Worm (Caenorhabditis elegans) whole organism, L1 larva: Measurements from ENCODE around the gene Y25C1A.6.

Source experiments
- C16A3.4 ChIP-seq: fragments of 150-350 bp; optimal IDR thresholded peaks from 2 replicates; lab custom pipeline; 2014; ENCODE audit warnings: missing biosample characterization, missing genetic modification characterization
- F16B12.6 ChIP-seq: fragments of 150-350 bp; optimal IDR thresholded peaks from 2 replicates; lab custom pipeline; 2014; ENCODE audit warnings: missing biosample characterization, missing genetic modification characterization
- Y116A8C.19 ChIP-seq: sonication (generic microtip); optimal IDR thresholded peaks from 2 replicates; lab custom pipeline; 2016; ENCODE audit warnings: missing compliant biosample characterization, missing genetic modification characterization, borderline replicate concordance
- alr-1 ChIP-seq: fragments of 200-800 bp; sonication (Bioruptor generic); optimal IDR thresholded peaks from 2 replicates; lab custom pipeline; 2018; ENCODE audit warnings: borderline replicate concordance, mild to moderate bottlenecking, missing genetic modification characterization, missing compliant biosample characterization
- aly-2 ChIP-seq: fragments of 150-350 bp; optimal IDR thresholded peaks from 2 replicates; lab custom pipeline; 2014; ENCODE audit warnings: missing biosample characterization, missing genetic modification characterization
- ceh-63 ChIP-seq: fragments of 200-800 bp; sonication (Bioruptor generic); optimal IDR thresholded peaks from 2 replicates; lab custom pipeline; 2018; ENCODE audit warnings: mild to moderate bottlenecking, missing genetic modification characterization, missing compliant biosample characterization
- ceh-82 ChIP-seq, 3 experiments: fragments of 150-350 bp in 1 of 3; sonication (generic microtip) in 2 of 3; optimal IDR thresholded peaks; 2 replicates each; lab custom pipeline; 2014 to 2017; ENCODE audit warnings: missing biosample characterization in 3 of 3, missing genetic modification characterization in 3 of 3
- ceh-88 ChIP-seq: fragments of 200-800 bp; sonication (Bioruptor generic); IDR thresholded peaks from 2 replicates; pipeline ENCODE4 v1.3.6; 2022; ENCODE audit warnings: missing genetic modification characterization, missing compliant biosample characterization
- ceh-90 ChIP-seq: sonication (generic microtip); optimal IDR thresholded peaks from 2 replicates; lab custom pipeline; 2016; ENCODE audit warnings: missing genetic modification characterization, missing compliant biosample characterization
- dsc-1 ChIP-seq: sonication (generic microtip); optimal IDR thresholded peaks from 2 replicates; lab custom pipeline; 2016; ENCODE audit warnings: mild to moderate bottlenecking, missing genetic modification characterization, missing compliant biosample characterization
- efl-1 ChIP-seq, 4 experiments: fragments of 150-350 bp; optimal IDR thresholded peaks in 3 of 4; peaks in 1 of 4; 1 replicate in 1 of 4; 2 replicates in 3 of 4; lab custom pipeline; 2014; ENCODE audit warnings: missing biosample characterization in 2 of 4, missing genetic modification characterization in 2 of 4, missing genetic modification reagents in 2 of 4
- efl-3 ChIP-seq: fragments of 200-800 bp; sonication (Bioruptor generic); optimal IDR thresholded peaks from 2 replicates; lab custom pipeline; 2018; ENCODE audit warnings: mild to moderate bottlenecking, missing genetic modification characterization, missing compliant biosample characterization
- elt-3 ChIP-seq, 6 experiments: fragments of 150-350 bp in 1 of 6; sonication (generic microtip); optimal IDR thresholded peaks; 2 replicates each; lab custom pipeline; 2017 to 2018; ENCODE audit warnings: missing biosample characterization in 6 of 6, missing genetic modification characterization in 6 of 6, inconsistent platforms in 1 of 6
- fkh-10 ChIP-seq: sonication (generic microtip); optimal IDR thresholded peaks from 2 replicates; lab custom pipeline; 2017; ENCODE audit warnings: missing biosample characterization, missing genetic modification reagents, missing genetic modification characterization
- fkh-4 ChIP-seq: sonication (generic microtip); optimal IDR thresholded peaks from 2 replicates; lab custom pipeline; 2016; ENCODE audit warnings: missing compliant biosample characterization, missing genetic modification characterization, borderline replicate concordance
- fos-1 ChIP-seq: fragments of 150-350 bp; optimal IDR thresholded peaks from 2 replicates; lab custom pipeline; 2014; ENCODE audit warnings: missing biosample characterization, missing genetic modification characterization
- grh-1 ChIP-seq: fragments of 200-800 bp; sonication (Bioruptor generic); IDR thresholded peaks from 2 replicates; pipeline ENCODE4 v1.3.6; 2022; ENCODE audit warnings: missing genetic modification reagents, missing genetic modification characterization, missing compliant biosample characterization
- hlh-17 ChIP-seq: fragments of 200-800 bp; sonication (Bioruptor generic); optimal IDR thresholded peaks from 2 replicates; lab custom pipeline; 2018; ENCODE audit warnings: missing genetic modification characterization, mild to moderate bottlenecking, missing compliant biosample characterization, moderate library complexity, borderline replicate concordance
- hlh-4 ChIP-seq: sonication (generic microtip); optimal IDR thresholded peaks from 2 replicates; lab custom pipeline; 2016; ENCODE audit warnings: mild to moderate bottlenecking, missing genetic modification characterization, missing compliant biosample characterization
- irx-1 ChIP-seq: sonication (generic microtip); optimal IDR thresholded peaks from 2 replicates; lab custom pipeline; 2016; ENCODE audit warnings: missing genetic modification characterization, missing compliant biosample characterization
- jun-1 ChIP-seq: fragments of 150-350 bp; optimal IDR thresholded peaks from 2 replicates; lab custom pipeline; 2014; ENCODE audit warnings: missing biosample characterization, missing genetic modification reagents, missing genetic modification characterization
- lin-13 ChIP-seq: fragments of 150-350 bp; optimal IDR thresholded peaks from 2 replicates; lab custom pipeline; 2014; ENCODE audit warnings: missing biosample characterization, missing genetic modification reagents, missing genetic modification characterization
- lin-15B ChIP-seq: fragments of 150-350 bp; sonication (generic microtip); optimal IDR thresholded peaks from 3 replicates; lab custom pipeline; 2014; ENCODE audit warnings: missing biosample characterization, missing genetic modification characterization
- lsy-2 ChIP-seq, 2 experiments: fragments of 150-350 bp; optimal IDR thresholded peaks; 2 replicates each; lab custom pipeline; 2014; ENCODE audit warnings: missing biosample characterization in 2 of 2, missing genetic modification characterization in 2 of 2
- mab-9 ChIP-seq: fragments of 200-800 bp; sonication (Bioruptor generic); IDR thresholded peaks from 2 replicates; pipeline ENCODE4 v1.3.6; 2022; ENCODE audit warnings: missing genetic modification reagents, missing genetic modification characterization, missing compliant biosample characterization
- mef-2 ChIP-seq: fragments of 150-350 bp; optimal IDR thresholded peaks from 2 replicates; lab custom pipeline; 2014; ENCODE audit warnings: missing biosample characterization, missing genetic modification characterization
- nhr-19 ChIP-seq: fragments of 200-800 bp; sonication (Bioruptor generic); conservative IDR thresholded peaks from 2 replicates; pipeline ENCODE4 v1.3.6; 2022; ENCODE audit warnings: missing genetic modification characterization, missing compliant biosample characterization
- nhr-28 ChIP-seq: fragments of 150-350 bp; optimal IDR thresholded peaks from 2 replicates; lab custom pipeline; 2014; ENCODE audit warnings: missing biosample characterization, missing genetic modification characterization
- nhr-76 ChIP-seq: sonication (generic microtip); optimal IDR thresholded peaks from 2 replicates; lab custom pipeline; 2017; ENCODE audit warnings: missing biosample characterization, missing genetic modification characterization
- nhr-77 ChIP-seq: fragments of 150-350 bp; optimal IDR thresholded peaks from 2 replicates; lab custom pipeline; 2014; ENCODE audit warnings: missing biosample characterization, missing genetic modification characterization
- nhr-85 ChIP-seq: sonication (generic microtip); peaks from one replicate; lab custom pipeline; 2016; ENCODE audit warnings: missing genetic modification characterization, inconsistent platforms, missing compliant biosample characterization
- pag-3 ChIP-seq: sonication (generic microtip); optimal IDR thresholded peaks from 2 replicates; lab custom pipeline; 2017; ENCODE audit warnings: missing genetic modification characterization, mild to moderate bottlenecking, missing compliant biosample characterization, antibody characterized with exemption, borderline replicate concordance; ENCODE audit not compliant: insufficient read depth
- pax-3 ChIP-seq: fragments of 200-800 bp; sonication (Bioruptor generic); optimal IDR thresholded peaks from 2 replicates; lab custom pipeline; 2018; ENCODE audit warnings: mild to moderate bottlenecking, missing genetic modification characterization, moderate library complexity, missing compliant biosample characterization
- swsn-7 ChIP-seq: sonication (generic microtip); optimal IDR thresholded peaks from 2 replicates; lab custom pipeline; 2016; ENCODE audit warnings: missing genetic modification characterization, missing compliant biosample characterization
- tlp-1 ChIP-seq: fragments of 150-350 bp; optimal IDR thresholded peaks from 2 replicates; lab custom pipeline; 2014; ENCODE audit warnings: missing biosample characterization, missing genetic modification characterization
- unc-62 ChIP-seq: fragments of 150-350 bp; optimal IDR thresholded peaks from 2 replicates; lab custom pipeline; 2014; ENCODE audit warnings: missing biosample characterization, missing genetic modification reagents, missing genetic modification characterization
- unc-86 ChIP-seq: sonication (generic microtip); optimal IDR thresholded peaks from 2 replicates; lab custom pipeline; 2016; ENCODE audit warnings: missing genetic modification characterization, missing compliant biosample characterization
- vab-15 ChIP-seq: sonication (generic microtip); optimal IDR thresholded peaks from 2 replicates; lab custom pipeline; 2017; ENCODE audit warnings: missing genotype, mild to moderate bottlenecking, missing genetic modification characterization, missing compliant biosample characterization
- zag-1 ChIP-seq: fragments of 150-350 bp; optimal IDR thresholded peaks from 2 replicates; lab custom pipeline; 2014; ENCODE audit warnings: missing biosample characterization, missing genetic modification characterization
- zip-4 ChIP-seq: fragments of 200-800 bp; sonication (Bioruptor generic); optimal IDR thresholded peaks from 2 replicates; lab custom pipeline; 2018; ENCODE audit warnings: mild to moderate bottlenecking, missing genetic modification characterization, moderate library complexity, missing compliant biosample characterization
- ztf-11 ChIP-seq, 2 experiments: sonication (generic microtip); optimal IDR thresholded peaks; 2 replicates each; lab custom pipeline; 2016 to 2017; ENCODE audit warnings: missing genetic modification characterization in 2 of 2, missing biosample characterization in 1 of 2, missing compliant biosample characterization in 1 of 2
- ztf-4 ChIP-seq: fragments of 150-350 bp; optimal IDR thresholded peaks from 2 replicates; lab custom pipeline; 2014; ENCODE audit warnings: missing biosample characterization, missing genetic modification characterization

The Y25C1A.6 gene

DNA sequence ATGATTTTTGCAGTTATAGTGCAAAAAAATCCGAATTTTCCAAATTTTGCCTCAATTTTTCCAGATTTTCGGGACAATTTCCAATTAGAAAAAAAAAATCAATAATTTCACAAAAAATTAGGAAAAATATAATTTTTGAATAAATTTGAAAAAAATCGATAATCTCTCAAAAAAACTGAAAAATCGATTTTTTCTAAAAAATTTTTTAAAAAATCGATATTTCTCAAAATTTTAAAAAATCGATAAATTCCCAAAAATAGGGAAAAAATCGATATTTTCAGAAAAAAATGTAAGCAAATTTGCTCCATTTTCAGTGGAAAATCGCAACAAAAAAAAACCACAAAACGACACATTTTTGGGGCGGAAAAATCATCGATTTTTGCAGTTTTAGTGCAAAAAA lies 7.0 kb downstream of the Y25C1A.6 start:
- TF ChIP-seq lin-15B (tag; lab: Kevin White, UChicago), result no peak
- TF ChIP-seq nhr-77 (tag; lab: Kevin White, UChicago), result no peak
- no peak for TF ChIP-seq unc-86 (tag; lab: Kevin White, UChicago)
- TF ChIP-seq hlh-4 (tag; lab: Kevin White, UChicago), result no peak
- no peak for TF ChIP-seq vab-15 (tag; lab: Kevin White, UChicago)
- TF ChIP-seq irx-1, result no peak
- TF ChIP-seq unc-62 (GFP tag; lab: Kevin White, UChicago), result no peak
- TF ChIP-seq nhr-28, result no peak
- no peak for TF ChIP-seq nhr-19
- no peak for TF ChIP-seq alr-1
- no peak for TF ChIP-seq lin-13 (GFP tag; lab: Kevin White, UChicago)
- no peak for TF ChIP-seq pag-3
- TF ChIP-seq ceh-63 (GFP tag; lab: Kevin White, UChicago), result no peak

DNA sequence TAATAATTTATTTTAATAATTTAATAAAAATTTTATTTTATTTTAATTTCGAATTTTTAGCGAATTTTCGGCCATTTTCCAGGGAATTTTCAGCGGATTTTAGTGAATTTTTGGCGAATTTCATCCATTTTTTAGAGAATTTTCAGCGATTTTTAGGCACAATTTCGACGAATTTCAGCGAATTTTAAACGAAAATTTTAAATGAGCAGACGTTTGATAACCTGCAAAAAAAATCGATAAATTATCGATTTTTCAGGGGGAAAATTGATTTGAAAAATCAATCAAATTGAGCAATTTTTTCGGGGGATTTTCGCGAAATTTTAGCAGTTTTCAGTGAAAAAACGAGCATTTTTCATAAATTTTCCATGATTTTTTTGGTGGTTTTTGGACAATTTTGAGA lies 7.8 kb downstream of the Y25C1A.6 start:
- no peak for TF ChIP-seq efl-1 (optimal IDR thresholded peaks at IDR 0.05; lab: Kevin White, UChicago)
- peak in 1 of 2 experiments; percentile 7 for TF ChIP-seq efl-1 (GFP tag; optimal IDR thresholded peaks at IDR 0.05 in 1 of 2; lab: Kevin White, UChicago)
- no peak for TF ChIP-seq aly-2 (tag; lab: Kevin White, UChicago)
- no peak for TF ChIP-seq F16B12.6 (tag; lab: Kevin White, UChicago)
- TF ChIP-seq, all 84 proteins: peak for 1

DNA sequence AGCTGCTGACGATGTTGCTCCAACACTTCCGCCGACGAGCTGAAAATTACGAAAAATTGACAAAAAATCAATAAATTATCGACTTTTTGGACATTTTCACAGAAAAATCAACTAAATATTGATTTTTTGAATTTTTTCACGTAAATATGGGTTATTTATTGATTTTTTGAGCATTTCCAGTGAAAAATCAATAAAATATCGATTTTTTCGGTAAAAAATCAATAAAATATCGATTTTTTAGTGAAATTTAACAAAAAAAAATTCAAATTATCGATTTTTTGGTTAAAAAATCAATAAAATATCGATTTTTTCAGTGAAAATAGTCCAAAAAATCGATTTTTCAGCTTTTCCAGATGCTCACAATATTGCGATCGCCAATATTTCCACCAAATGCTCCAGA lies 9.3 kb downstream of the Y25C1A.6 start:
- TF ChIP-seq mab-9 (GFP tag; lab: Robert Waterston, UW) (no peak), ztf-11 (tag; optimal IDR thresholded peaks at IDR 0.05; lab: Kevin White, UChicago) (no peak), nhr-77 (tag; lab: Kevin White, UChicago) (no peak), swsn-7 (tag; lab: Kevin White, UChicago) (no peak), tlp-1 (tag; lab: Kevin White, UChicago) (no peak), unc-62 (GFP tag; lab: Kevin White, UChicago) (no peak), zag-1 (tag; lab: Kevin White, UChicago) (no peak), elt-3 (tag; optimal IDR thresholded peaks at IDR 0.05; lab: Kevin White, UChicago) (no peak), pax-3 (tag; lab: Kevin White, UChicago) (no peak), jun-1 (no peak), nhr-28 (no peak)

DNA sequence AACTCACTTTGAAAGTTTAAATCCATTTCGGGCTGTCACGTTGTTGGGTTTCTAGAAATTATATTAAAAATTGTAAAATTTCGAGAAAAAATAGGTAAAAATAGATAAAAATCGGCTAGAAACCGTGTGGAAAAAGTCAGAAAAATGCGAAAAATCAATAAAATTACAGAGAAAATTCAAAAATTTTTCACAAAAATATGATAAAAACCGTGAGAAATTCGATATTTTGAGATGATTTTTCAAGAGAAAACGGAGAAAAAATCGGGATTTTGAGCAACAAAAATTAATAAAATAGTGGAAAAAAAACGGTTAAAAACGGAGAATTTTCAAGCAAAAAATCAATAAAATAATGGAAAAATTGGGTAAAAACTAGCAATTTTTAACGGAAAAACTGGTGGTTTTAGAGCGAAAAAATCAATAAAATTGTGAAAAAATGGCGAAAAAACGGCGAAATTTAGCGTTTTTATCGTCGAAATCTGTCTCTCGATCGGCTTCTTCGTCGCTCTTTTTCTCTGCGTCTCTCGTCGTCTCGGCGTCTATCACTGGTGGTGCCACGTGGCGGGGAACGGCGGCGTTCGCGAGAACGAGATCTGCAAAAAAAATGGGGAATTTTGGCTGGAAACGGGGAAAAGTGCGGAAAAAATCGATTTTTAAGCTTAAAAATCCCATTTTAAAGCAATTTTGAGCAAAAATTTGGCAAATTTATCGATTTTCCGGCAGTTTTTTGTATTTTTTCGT lies 10.3 kb downstream of the Y25C1A.6 start, which contains the start of gene Y25C1A.7:
Gene Y25C1A.7 (minus strand): TSS at position 51 of the 738 bp plus-strand sequence.
- no peak for TF ChIP-seq ztf-4 (tag; lab: Kevin White, UChicago)
- TF ChIP-seq nhr-85, result peak; percentile 12
- TF ChIP-seq efl-1 (optimal IDR thresholded peaks at IDR 0.05; lab: Kevin White, UChicago), result no peak
- TF ChIP-seq efl-1 (GFP tag; optimal IDR thresholded peaks at IDR 0.05 in 1 of 2; lab: Kevin White, UChicago), result peak in 1 of 2 experiments; percentile 12

DNA sequence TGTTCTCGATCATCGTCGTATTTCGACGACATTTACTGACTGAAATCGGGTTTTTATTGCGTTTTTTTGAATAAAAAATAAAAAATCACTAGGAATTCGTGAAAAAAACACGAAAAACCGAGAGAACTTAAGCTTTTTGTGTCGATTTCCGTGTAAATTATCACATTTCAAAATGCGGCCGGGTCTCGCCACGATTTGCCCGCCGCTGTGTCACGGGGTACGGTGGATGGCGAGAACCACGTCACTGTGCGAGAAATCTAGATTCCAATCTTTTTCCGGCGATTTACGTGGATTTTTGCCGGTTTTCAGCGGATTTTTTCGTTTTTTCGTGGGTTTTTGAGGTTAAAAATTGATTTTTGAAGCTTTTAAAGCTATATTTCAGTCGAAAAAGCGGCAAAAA lies 16.0 kb downstream of the Y25C1A.6 start, which contains the start of gene Y25C1A.8:
Gene Y25C1A.8 (minus strand): TSS at position 45 of the 400 bp plus-strand sequence.
- peak; percentile 91 for TF ChIP-seq nhr-19
- peak; percentile 100 for TF ChIP-seq lsy-2 (tag; optimal IDR thresholded peaks at IDR 0.05; lab: Kevin White, UChicago)
- peak; percentile 60 for TF ChIP-seq fkh-4 (tag; lab: Kevin White, UChicago)
- TF ChIP-seq nhr-77 (tag; lab: Kevin White, UChicago), result peak; percentile 56
- no peak for TF ChIP-seq hlh-4 (tag; lab: Kevin White, UChicago)
- TF ChIP-seq efl-3 (GFP tag; lab: Kevin White, UChicago), result peak; percentile 34
- peak; percentile 87 for TF ChIP-seq fkh-10 (GFP tag; lab: Kevin White, UChicago)
- TF ChIP-seq ceh-88 (GFP tag; lab: Robert Waterston, UW), result peak; percentile 58
- peak; percentile 86 to 96 (median 94) for TF ChIP-seq ceh-82 (tag; optimal IDR thresholded peaks at IDR 0.05; lab: Kevin White, UChicago)
- peak; percentile 89 for TF ChIP-seq grh-1 (GFP tag; lab: Robert Waterston, UW)
- no peak for TF ChIP-seq hlh-17 (GFP tag; lab: Kevin White, UChicago)
- TF ChIP-seq vab-15 (tag; lab: Kevin White, UChicago), result peak; percentile 79
- TF ChIP-seq lin-15B (tag; lab: Kevin White, UChicago), result peak; percentile 58
- peak; percentile 94 for TF ChIP-seq nhr-85
- peak; percentile 87 for TF ChIP-seq zip-4 (GFP tag; lab: Kevin White, UChicago)
- no peak for TF ChIP-seq dsc-1 (tag; lab: Kevin White, UChicago)
- peak; percentile 75 for TF ChIP-seq fos-1 (tag; lab: Kevin White, UChicago)
- TF ChIP-seq mef-2 (tag; lab: Kevin White, UChicago), result peak; percentile 79
- TF ChIP-seq ceh-90 (tag; lab: Kevin White, UChicago), result peak; percentile 42
- peak; percentile 91 for TF ChIP-seq irx-1
- TF ChIP-seq Y116A8C.19 (tag; lab: Kevin White, UChicago), result no peak
- TF ChIP-seq C16A3.4 (tag; lab: Kevin White, UChicago), result peak; percentile 89
- TF ChIP-seq nhr-76, result peak; percentile 31
- peak; percentile 87 for TF ChIP-seq lin-13 (GFP tag; lab: Kevin White, UChicago)
